Fruit fly (Drosophila melanogaster) whole organism, embryonic: Measurements from ENCODE around the gene CalpB.

Source experiments
- Adf1 ChIP-seq: fragments of 200-800 bp; sonication (Bioruptor generic); IDR thresholded peaks from 2 replicates; pipeline ENCODE4 v1.3.6; 2022; ENCODE audit warnings: missing biosample characterization, missing genetic modification characterization
- Asciz ChIP-seq: fragments of 200-800 bp; sonication (Bioruptor generic); optimal IDR thresholded peaks from 2 replicates; lab custom pipeline; 2017; ENCODE audit warnings: missing biosample characterization, mild to moderate bottlenecking, missing genetic modification characterization, missing genetic modification reagents
- C15 ChIP-seq: fragments of 200-800 bp; sonication (Bioruptor generic); IDR thresholded peaks from 3 replicates; pipeline ENCODE4 v1.3.6; 2022; ENCODE audit warnings: missing biosample characterization, missing genetic modification characterization
- CG11560 ChIP-seq: fragments of 200-800 bp; sonication (Bioruptor generic); IDR thresholded peaks from 3 replicates; pipeline ENCODE4 v1.3.6; 2022; ENCODE audit warnings: missing biosample characterization, missing genetic modification characterization
- CG12071 ChIP-seq: fragments of 200-800 bp; sonication (Bioruptor generic); optimal IDR thresholded peaks from 3 replicates; lab custom pipeline; 2018; ENCODE audit warnings: missing biosample characterization, mild to moderate bottlenecking, missing genetic modification characterization
- CG13287 ChIP-seq: fragments of 200-800 bp; sonication (Bioruptor generic); IDR thresholded peaks from 2 replicates; pipeline ENCODE4 v1.3.6; 2022; ENCODE audit warnings: missing biosample characterization, missing genetic modification characterization; ENCODE audit not compliant: partially characterized antibody
- CG13775 ChIP-seq: fragments of 200-800 bp; sonication (Bioruptor generic); optimal IDR thresholded peaks from 3 replicates; lab custom pipeline; 2017; ENCODE audit warnings: missing biosample characterization, mild to moderate bottlenecking, missing genetic modification characterization
- CG14965 ChIP-seq: fragments of 200-800 bp; sonication (Bioruptor generic); optimal IDR thresholded peaks from 2 replicates; lab custom pipeline; 2016; ENCODE audit warnings: missing biosample characterization, missing genetic modification characterization, borderline replicate concordance
- CG15696 ChIP-seq: fragments of 200-800 bp; sonication (Bioruptor generic); optimal IDR thresholded peaks from 2 replicates; lab custom pipeline; 2019; ENCODE audit warnings: missing biosample characterization, mild to moderate bottlenecking, missing genetic modification characterization, moderate library complexity
- CG1832 ChIP-seq: fragments of 200-800 bp; sonication (Bioruptor generic); optimal IDR thresholded peaks from 2 replicates; lab custom pipeline; 2017; ENCODE audit warnings: missing biosample characterization, mild to moderate bottlenecking, missing genetic modification characterization, inconsistent platforms
- CG2678 ChIP-seq: fragments of 200-800 bp; sonication (Bioruptor generic); optimal IDR thresholded peaks from 3 replicates; lab custom pipeline; 2019; ENCODE audit warnings: missing biosample characterization, mild to moderate bottlenecking, missing genetic modification characterization, moderate library complexity
- CG32767 ChIP-seq: fragments of 200-800 bp; sonication (Bioruptor generic); IDR thresholded peaks from 2 replicates; pipeline ENCODE4 v1.3.6; 2022; ENCODE audit warnings: missing biosample characterization, missing genetic modification characterization
- CG3281 ChIP-seq: fragments of 200-800 bp; sonication (Bioruptor generic); optimal IDR thresholded peaks from 3 replicates; lab custom pipeline; 2017; ENCODE audit warnings: missing biosample characterization, mild to moderate bottlenecking, missing genetic modification characterization
- CG3726 ChIP-seq: fragments of 200-800 bp; sonication (Bioruptor generic); IDR thresholded peaks from 3 replicates; pipeline ENCODE4, ENCODE4 v1.3.6; 2022; ENCODE audit warnings: missing biosample characterization, missing genetic modification characterization
- CG4328 ChIP-seq: fragments of 200-800 bp; sonication (Bioruptor generic); optimal IDR thresholded peaks from 3 replicates; lab custom pipeline; 2017; ENCODE audit warnings: missing biosample characterization, missing genetic modification reagents, missing genetic modification characterization
- CG43689 ChIP-seq: fragments of 200-800 bp; sonication (Bioruptor generic); IDR thresholded peaks from 2 replicates; pipeline ENCODE4 v1.3.6; 2022; ENCODE audit warnings: missing biosample characterization, missing genetic modification characterization
- CG4854 ChIP-seq: fragments of 200-800 bp; sonication (Bioruptor generic); optimal IDR thresholded peaks from 2 replicates; lab custom pipeline; 2016; ENCODE audit warnings: missing biosample characterization, missing genetic modification characterization, inconsistent platforms
- CG8478 ChIP-seq: fragments of >200 bp; optimal IDR thresholded peaks from 2 replicates; lab custom pipeline; 2018
- D19A ChIP-seq: fragments of 200-800 bp; optimal IDR thresholded peaks from 3 replicates; lab custom pipeline; 2019; ENCODE audit warnings: missing biosample characterization, mild to moderate bottlenecking, missing genetic modification characterization, moderate library complexity
- Dfd ChIP-seq, 2 experiments: fragments of >200 bp; optimal IDR thresholded peaks; 2 replicates each; lab custom pipeline; 2017; ENCODE audit warnings: missing biosample characterization in 2 of 2, missing genetic modification characterization in 2 of 2
- Ets65A ChIP-seq: fragments of 200-800 bp; sonication (Bioruptor generic); peaks from one replicate; lab custom pipeline; 2016; ENCODE audit warnings: missing biosample characterization, missing genetic modification characterization
- GATAe ChIP-seq: fragments of 200-800 bp; sonication (Bioruptor generic); conservative IDR thresholded peaks from 2 replicates; pipeline ENCODE4 v1.3.6; 2022; ENCODE audit warnings: missing biosample characterization, missing genetic modification characterization
- HHEX ChIP-seq: fragments of 200-800 bp; sonication (Bioruptor generic); optimal IDR thresholded peaks from 3 replicates; lab custom pipeline; 2017; ENCODE audit warnings: missing biosample characterization, mild to moderate bottlenecking, missing genetic modification characterization, missing genetic modification reagents
- Jarid2 ChIP-seq: fragments of 200-800 bp; sonication (Bioruptor generic); optimal IDR thresholded peaks from 3 replicates; lab custom pipeline; 2017; ENCODE audit warnings: mild to moderate bottlenecking, missing biosample characterization, missing genetic modification reagents, missing genetic modification characterization
- Lhr ChIP-seq: fragments of 200-800 bp; sonication (Bioruptor generic); optimal IDR thresholded peaks from 3 replicates; lab custom pipeline; 2017; ENCODE audit warnings: mild to moderate bottlenecking, missing biosample characterization, missing genetic modification reagents, missing genetic modification characterization
- Scr ChIP-seq: fragments of 200-800 bp; sonication (Bioruptor generic); IDR thresholded peaks from 2 replicates; pipeline ENCODE4 v1.3.6; 2022; ENCODE audit warnings: missing biosample characterization, missing genetic modification characterization; ENCODE audit not compliant: partially characterized antibody
- Taf1 ChIP-seq: fragments of 200-800 bp; sonication (Bioruptor generic); IDR thresholded peaks from 2 replicates; pipeline ENCODE4 v1.3.6; 2022; ENCODE audit warnings: missing biosample characterization, missing genetic modification characterization
- Vsx1 ChIP-seq: fragments of 200-800 bp; sonication (Bioruptor generic); optimal IDR thresholded peaks from 2 replicates; lab custom pipeline; 2017; ENCODE audit warnings: missing biosample characterization, mild to moderate bottlenecking, missing genetic modification characterization, missing genetic modification reagents
- amos ChIP-seq: fragments of 200-800 bp; sonication (Bioruptor generic); IDR thresholded peaks from 2 replicates; pipeline ENCODE4 v1.3.6; 2022; ENCODE audit warnings: missing biosample characterization, missing genetic modification characterization; ENCODE audit not compliant: partially characterized antibody
- bowl ChIP-seq: fragments of 200-800 bp; sonication (Bioruptor generic); IDR thresholded peaks from 2 replicates; pipeline ENCODE4 v1.3.6; 2022; ENCODE audit warnings: missing biosample characterization, missing genetic modification characterization
- chinmo ChIP-seq: fragments of 200-800 bp; sonication (Bioruptor generic); IDR thresholded peaks from 4 replicates; pipeline ENCODE4 v1.3.6; 2022; ENCODE audit warnings: missing biosample characterization, missing genetic modification characterization; ENCODE audit not compliant: partially characterized antibody
- chm ChIP-seq: fragments of 200-800 bp; sonication (Bioruptor generic); IDR thresholded peaks from 2 replicates; pipeline ENCODE4 v1.3.6; 2022; ENCODE audit warnings: missing biosample characterization, missing genetic modification characterization
- crol ChIP-seq: fragments of 200-800 bp; sonication (Bioruptor generic); IDR thresholded peaks from 2 replicates; pipeline ENCODE4 v1.3.6; 2022; ENCODE audit warnings: missing biosample characterization, missing genetic modification characterization
- crp ChIP-seq, 2 experiments: fragments of 200-800 bp; sonication (Bioruptor generic); optimal IDR thresholded peaks; 2 replicates in 1 of 2; 3 replicates in 1 of 2; lab custom pipeline; 2017; ENCODE audit warnings: missing biosample characterization in 2 of 2, missing genetic modification characterization in 2 of 2, mild to moderate bottlenecking in 1 of 2, moderate library complexity in 1 of 2
- dmrt11E ChIP-seq: fragments of 200-800 bp; sonication (Bioruptor generic); optimal IDR thresholded peaks from 3 replicates; lab custom pipeline; 2018; ENCODE audit warnings: missing biosample characterization, mild to moderate bottlenecking, missing genetic modification characterization, moderate library complexity
- eyg ChIP-seq: fragments of 200-800 bp; sonication (Bioruptor generic); optimal IDR thresholded peaks from 3 replicates; lab custom pipeline; 2016; ENCODE audit warnings: missing biosample characterization, missing genetic modification characterization
- fu2 ChIP-seq: fragments of 200-800 bp; sonication (Bioruptor generic); optimal IDR thresholded peaks from 2 replicates; lab custom pipeline; 2016; ENCODE audit warnings: missing biosample characterization, missing genetic modification characterization
- gt ChIP-seq: fragments of 200-800 bp; sonication (Bioruptor generic); IDR thresholded peaks from 2 replicates; pipeline ENCODE4 v1.3.6; 2022; ENCODE audit warnings: missing biosample characterization, missing genetic modification characterization
- ind ChIP-seq: fragments of 200-800 bp; sonication (Bioruptor generic); optimal IDR thresholded peaks from 3 replicates; lab custom pipeline; 2016; ENCODE audit warnings: missing biosample characterization, missing genetic modification characterization
- insv ChIP-seq, 2 experiments: fragments of 200-800 bp; sonication (Bioruptor generic); optimal IDR thresholded peaks; 3 replicates each; lab custom pipeline; 2016 to 2018; ENCODE audit warnings: missing biosample characterization in 2 of 2, missing genetic modification characterization in 2 of 2
- inv ChIP-seq: fragments of 200-800 bp; sonication (Bioruptor generic); IDR thresholded peaks from 2 replicates; pipeline ENCODE4 v1.3.6; 2022; ENCODE audit warnings: missing biosample characterization, missing genetic modification characterization; ENCODE audit not compliant: partially characterized antibody
- lov ChIP-seq, 2 experiments: fragments of 200-800 bp in 1 of 2; fragments of >200 bp in 1 of 2; sonication (Bioruptor generic) in 1 of 2; IDR thresholded peaks in 1 of 2; optimal IDR thresholded peaks in 1 of 2; 2 replicates in 1 of 2; 3 replicates in 1 of 2; pipeline versions ENCODE4 v1.3.6 to Lab custom; 2017 to 2022; ENCODE audit warnings: missing biosample characterization in 1 of 2, missing genetic modification characterization in 1 of 2
- maf-S ChIP-seq: fragments of 200-800 bp; sonication (Bioruptor generic); optimal IDR thresholded peaks from 2 replicates; lab custom pipeline; 2016; ENCODE audit warnings: missing biosample characterization, missing genetic modification characterization
- mld ChIP-seq: fragments of 200-800 bp; sonication (Bioruptor generic); IDR thresholded peaks from 3 replicates; pipeline ENCODE4 v1.3.6; 2022; ENCODE audit warnings: missing biosample characterization, missing genetic modification characterization; ENCODE audit not compliant: partially characterized antibody
- odd ChIP-seq: fragments of 200-800 bp; sonication (Bioruptor generic); optimal IDR thresholded peaks from 2 replicates; lab custom pipeline; 2017; ENCODE audit warnings: missing biosample characterization, mild to moderate bottlenecking, missing genetic modification characterization
- pzg ChIP-seq: fragments of 200-800 bp; sonication (Bioruptor generic); optimal IDR thresholded peaks from 3 replicates; lab custom pipeline; 2018; ENCODE audit warnings: missing biosample characterization, mild to moderate bottlenecking, missing genetic modification characterization, moderate library complexity
- slbo ChIP-seq: fragments of 200-800 bp; sonication (Bioruptor generic); IDR thresholded peaks from 2 replicates; pipeline ENCODE4 v1.3.6; 2022; ENCODE audit warnings: missing biosample characterization, missing genetic modification characterization
- sqz ChIP-seq: fragments of 200-800 bp; sonication (Bioruptor generic); optimal IDR thresholded peaks from 3 replicates; lab custom pipeline; 2018; ENCODE audit warnings: missing biosample characterization, mild to moderate bottlenecking, missing genetic modification characterization
- sr ChIP-seq: fragments of 200-800 bp; sonication (Bioruptor generic); IDR thresholded peaks from 3 replicates; pipeline ENCODE4 v1.3.6; 2022; ENCODE audit warnings: missing biosample characterization, missing genetic modification characterization
- ttk ChIP-seq: fragments of 200-800 bp; sonication (Bioruptor generic); IDR thresholded peaks from 2 replicates; pipeline ENCODE4 v2.1.2; 2022; ENCODE audit warnings: missing biosample characterization, missing genetic modification characterization
- z ChIP-seq: fragments of 200-800 bp; sonication (Bioruptor generic); IDR thresholded peaks from 3 replicates; pipeline ENCODE4 v1.3.6; 2022; ENCODE audit warnings: missing biosample characterization, missing genetic modification characterization

CalpB gene

dm6 chr3L:9888630-9889130 is at the start of gene CalpB, which contains the start of gene Taf2 (continued):
- TF ChIP-seq Lhr (peak; percentile 29), sqz (GFP tag; lab: Kevin White, UChicago) (peak; percentile 87), Taf1 (GFP tag; lab: Robert Waterston, UW) (peak; percentile 21; the same call in 1 of the 2 replicates), insv (GFP tag; optimal IDR thresholded peaks at IDR 0.05; lab: Kevin White, UChicago) (peak in 1 of 2 experiments; percentile 4), bowl (no peak), fu2 (GFP tag; lab: Kevin White, UChicago) (peak; percentile 56), CG13775 (GFP tag; lab: Kevin White, UChicago) (peak; percentile 85), CG3281 (peak; percentile 89), Adf1 (GFP tag; lab: Robert Waterston, UW) (no peak), crol (GFP tag; lab: Robert Waterston, UW) (no peak), lov (optimal IDR thresholded peaks at IDR 0.05; lab: Kevin White, UChicago) (no peak), lov (GFP tag; IDR thresholded peaks at IDR 0.05; lab: Robert Waterston, UW) (no peak), gt (GFP tag; lab: Robert Waterston, UW) (no peak), eyg (GFP tag; lab: Kevin White, UChicago) (no peak), CG4328 (GFP tag; lab: Kevin White, UChicago) (peak; percentile 66), sr (GFP tag; lab: Robert Waterston, UW) (no peak), GATAe (peak; percentile 63), HHEX (GFP tag; lab: Kevin White, UChicago) (peak; percentile 82), D19A (tag; lab: Kevin White, UChicago) (peak; percentile 93), C15 (GFP tag; lab: Robert Waterston, UW) (no peak), Vsx1 (GFP tag; lab: Kevin White, UChicago) (no peak), CG4854 (GFP tag; lab: Kevin White, UChicago) (no peak), dmrt11E (peak; percentile 82), crp (GFP tag; optimal IDR thresholded peaks at IDR 0.05; lab: Kevin White, UChicago) (peak in 1 of 2 experiments; percentile 36), chinmo (GFP tag; lab: Robert Waterston, UW) (no peak), z (no peak), pzg (GFP tag; lab: Kevin White, UChicago) (peak; percentile 54), CG15696 (tag; lab: Kevin White, UChicago) (peak; percentile 82), Jarid2 (GFP tag; lab: Kevin White, UChicago) (no peak), CG12071 (GFP tag; lab: Kevin White, UChicago) (no peak), CG14965 (GFP tag; lab: Kevin White, UChicago) (no peak)

- no peak for TF ChIP-seq CG13287 (GFP tag; lab: Robert Waterston, UW)
- TF ChIP-seq maf-S (GFP tag; lab: Kevin White, UChicago) = no peak
- no peak for TF ChIP-seq CG1832 (GFP tag; lab: Kevin White, UChicago)
- TF ChIP-seq inv = no peak
- no peak for TF ChIP-seq ttk (GFP tag; lab: Robert Waterston, UW)
- TF ChIP-seq CG3726 = no peak
- TF ChIP-seq CG11560 (tag; lab: Robert Waterston, UW) = no peak
- no peak for TF ChIP-seq ind (GFP tag; lab: Kevin White, UChicago)
- TF ChIP-seq odd (GFP tag; lab: Kevin White, UChicago) = no peak
- no peak for TF ChIP-seq chm (GFP tag; lab: Robert Waterston, UW)
- no peak for TF ChIP-seq CG43689 (GFP tag; lab: Robert Waterston, UW)
- TF ChIP-seq Scr (GFP tag; lab: Robert Waterston, UW) = no peak
- TF ChIP-seq Asciz (GFP tag; lab: Kevin White, UChicago) = no peak
- 0 out of 3 replicates have a peak, but pooled peaks have one; percentile 34 for TF ChIP-seq mld (GFP tag; lab: Robert Waterston, UW)
- no peak for TF ChIP-seq slbo (GFP tag; lab: Robert Waterston, UW)
- no peak for TF ChIP-seq CG32767 (GFP tag; lab: Robert Waterston, UW)
- peak; percentile 44 for TF ChIP-seq CG8478 (lab: Kevin White, UChicago)
- TF ChIP-seq Dfd (GFP tag; optimal IDR thresholded peaks at IDR 0.05; lab: Kevin White, UChicago) = peak in 1 of 2 experiments; percentile 44
- no peak for TF ChIP-seq amos
- TF ChIP-seq Ets65A (GFP tag; lab: Kevin White, UChicago) = peak; percentile 39
- no peak for TF ChIP-seq CG2678 (tag; lab: Kevin White, UChicago)
- TF ChIP-seq, all 482 proteins: peak for 4
These were observed 47.9 kb upstream of the CalpB start for dm6 chr3L:9840710-9841109.
